Worm (Caenorhabditis elegans): ENCODE results near the gene ZC373.2.

ce11 chrX:10068468-10068867 lies 10.2 kb upstream of the ZC373.2 start:
- TF ChIP-seq mep-1 (tag; optimal IDR thresholded peaks at IDR 0.05) (no peak), nhr-76 (tag; optimal IDR thresholded peaks at IDR 0.05) (no peak)

Data from whole organism, mixed stage, embryonic.